Worm (Caenorhabditis elegans) whole organism, L1 larva: ENCODE data around the gene F26C11.1.

Experiments
- C04F5.9 ChIP-seq: sonication (generic microtip); optimal IDR thresholded peaks from 2 replicates; lab custom pipeline; 2016; ENCODE audit warnings: missing genetic modification characterization, missing compliant biosample characterization
- C16A3.4 ChIP-seq: fragments of 150-350 bp; optimal IDR thresholded peaks from 2 replicates; lab custom pipeline; 2014; ENCODE audit warnings: missing biosample characterization, missing genetic modification characterization
- Y116A8C.19 ChIP-seq: sonication (generic microtip); optimal IDR thresholded peaks from 2 replicates; lab custom pipeline; 2016; ENCODE audit warnings: missing compliant biosample characterization, missing genetic modification characterization, borderline replicate concordance
- alr-1 ChIP-seq: fragments of 200-800 bp; sonication (Bioruptor generic); optimal IDR thresholded peaks from 2 replicates; lab custom pipeline; 2018; ENCODE audit warnings: borderline replicate concordance, mild to moderate bottlenecking, missing genetic modification characterization, missing compliant biosample characterization
- ceh-63 ChIP-seq: fragments of 200-800 bp; sonication (Bioruptor generic); optimal IDR thresholded peaks from 2 replicates; lab custom pipeline; 2018; ENCODE audit warnings: mild to moderate bottlenecking, missing genetic modification characterization, missing compliant biosample characterization
- ceh-8 ChIP-seq: fragments of 200-800 bp; sonication (Bioruptor generic); optimal IDR thresholded peaks from 2 replicates; lab custom pipeline; 2018; ENCODE audit warnings: mild to moderate bottlenecking, missing genetic modification characterization, moderate library complexity, missing compliant biosample characterization
- dpl-1 ChIP-seq, 3 experiments: fragments of 150-350 bp in 2 of 3; sonication (generic microtip) in 1 of 3; optimal IDR thresholded peaks; 2 replicates each; lab custom pipeline; 2014 to 2017; ENCODE audit warnings: missing biosample characterization in 3 of 3, missing genetic modification characterization in 3 of 3, missing genetic modification reagents in 3 of 3
- dsc-1 ChIP-seq: sonication (generic microtip); optimal IDR thresholded peaks from 2 replicates; lab custom pipeline; 2016; ENCODE audit warnings: mild to moderate bottlenecking, missing genetic modification characterization, missing compliant biosample characterization
- efl-3 ChIP-seq: fragments of 200-800 bp; sonication (Bioruptor generic); optimal IDR thresholded peaks from 2 replicates; lab custom pipeline; 2018; ENCODE audit warnings: mild to moderate bottlenecking, missing genetic modification characterization, missing compliant biosample characterization
- egl-27 ChIP-seq, 2 experiments: fragments of 150-350 bp in 1 of 2; sonication (generic microtip); optimal IDR thresholded peaks; 3 replicates each; lab custom pipeline; 2017 to 2018; ENCODE audit warnings: missing biosample characterization in 2 of 2, missing genetic modification characterization in 2 of 2, missing genetic modification reagents in 2 of 2
- elt-3 ChIP-seq, 6 experiments: fragments of 150-350 bp in 1 of 6; sonication (generic microtip); optimal IDR thresholded peaks; 2 replicates each; lab custom pipeline; 2017 to 2018; ENCODE audit warnings: missing biosample characterization in 6 of 6, missing genetic modification characterization in 6 of 6, inconsistent platforms in 1 of 6
- ets-5 ChIP-seq: fragments of 200-800 bp; sonication (Bioruptor generic); IDR thresholded peaks from 2 replicates; pipeline ENCODE4 v1.3.6; 2022; ENCODE audit warnings: missing genetic modification characterization, missing compliant biosample characterization
- fkh-4 ChIP-seq: sonication (generic microtip); optimal IDR thresholded peaks from 2 replicates; lab custom pipeline; 2016; ENCODE audit warnings: missing compliant biosample characterization, missing genetic modification characterization, borderline replicate concordance
- fkh-8 ChIP-seq: sonication (generic microtip); optimal IDR thresholded peaks from 2 replicates; lab custom pipeline; 2016; ENCODE audit warnings: mild to moderate bottlenecking, missing genetic modification characterization, missing compliant biosample characterization
- fos-1 ChIP-seq: fragments of 150-350 bp; optimal IDR thresholded peaks from 2 replicates; lab custom pipeline; 2014; ENCODE audit warnings: missing biosample characterization, missing genetic modification characterization
- grh-1 ChIP-seq: fragments of 200-800 bp; sonication (Bioruptor generic); IDR thresholded peaks from 2 replicates; pipeline ENCODE4 v1.3.6; 2022; ENCODE audit warnings: missing genetic modification reagents, missing genetic modification characterization, missing compliant biosample characterization
- hlh-17 ChIP-seq: fragments of 200-800 bp; sonication (Bioruptor generic); optimal IDR thresholded peaks from 2 replicates; lab custom pipeline; 2018; ENCODE audit warnings: missing genetic modification characterization, mild to moderate bottlenecking, missing compliant biosample characterization, moderate library complexity, borderline replicate concordance
- hlh-4 ChIP-seq: sonication (generic microtip); optimal IDR thresholded peaks from 2 replicates; lab custom pipeline; 2016; ENCODE audit warnings: mild to moderate bottlenecking, missing genetic modification characterization, missing compliant biosample characterization
- hpl-2 ChIP-seq: fragments of 150-350 bp; optimal IDR thresholded peaks from 2 replicates; lab custom pipeline; 2014; ENCODE audit warnings: missing biosample characterization, missing genetic modification reagents, missing genetic modification characterization
- irx-1 ChIP-seq: sonication (generic microtip); optimal IDR thresholded peaks from 2 replicates; lab custom pipeline; 2016; ENCODE audit warnings: missing genetic modification characterization, missing compliant biosample characterization
- jun-1 ChIP-seq: fragments of 150-350 bp; optimal IDR thresholded peaks from 2 replicates; lab custom pipeline; 2014; ENCODE audit warnings: missing biosample characterization, missing genetic modification reagents, missing genetic modification characterization
- lin-13 ChIP-seq: fragments of 150-350 bp; optimal IDR thresholded peaks from 2 replicates; lab custom pipeline; 2014; ENCODE audit warnings: missing biosample characterization, missing genetic modification reagents, missing genetic modification characterization
- lin-15B ChIP-seq: fragments of 150-350 bp; sonication (generic microtip); optimal IDR thresholded peaks from 3 replicates; lab custom pipeline; 2014; ENCODE audit warnings: missing biosample characterization, missing genetic modification characterization
- lir-3 ChIP-seq: sonication (generic microtip); optimal IDR thresholded peaks from 2 replicates; lab custom pipeline; 2016; ENCODE audit warnings: mild to moderate bottlenecking, missing genetic modification characterization, moderate library complexity, missing compliant biosample characterization; ENCODE audit not compliant: poor library complexity
- mdl-1 ChIP-seq, 2 experiments: fragments of 150-350 bp; optimal IDR thresholded peaks; 2 replicates each; lab custom pipeline; 2014 to 2017; ENCODE audit warnings: missing biosample characterization in 2 of 2, missing genetic modification characterization in 2 of 2, inconsistent platforms in 1 of 2
- mep-1 ChIP-seq: fragments of 150-350 bp; optimal IDR thresholded peaks from 2 replicates; lab custom pipeline; 2014; ENCODE audit warnings: missing biosample characterization, missing genetic modification characterization
- nhr-11 ChIP-seq: fragments of 150-350 bp; optimal IDR thresholded peaks from 2 replicates; lab custom pipeline; 2014; ENCODE audit warnings: missing biosample characterization, missing genetic modification characterization
- nhr-19 ChIP-seq: fragments of 200-800 bp; sonication (Bioruptor generic); conservative IDR thresholded peaks from 2 replicates; pipeline ENCODE4 v1.3.6; 2022; ENCODE audit warnings: missing genetic modification characterization, missing compliant biosample characterization
- nhr-47 ChIP-seq: sonication (generic microtip); optimal IDR thresholded peaks from 2 replicates; lab custom pipeline; 2016; ENCODE audit warnings: mild to moderate bottlenecking, missing genetic modification characterization, moderate library complexity, missing compliant biosample characterization
- nhr-76 ChIP-seq: sonication (generic microtip); optimal IDR thresholded peaks from 2 replicates; lab custom pipeline; 2017; ENCODE audit warnings: missing biosample characterization, missing genetic modification characterization
- nhr-77 ChIP-seq: fragments of 150-350 bp; optimal IDR thresholded peaks from 2 replicates; lab custom pipeline; 2014; ENCODE audit warnings: missing biosample characterization, missing genetic modification characterization
- nhr-85 ChIP-seq: sonication (generic microtip); peaks from one replicate; lab custom pipeline; 2016; ENCODE audit warnings: missing genetic modification characterization, inconsistent platforms, missing compliant biosample characterization
- snpc-4 ChIP-seq: fragments of 150-350 bp; optimal IDR thresholded peaks from 2 replicates; lab custom pipeline; 2014; ENCODE audit warnings: missing biosample characterization, missing genetic modification characterization
- swsn-7 ChIP-seq: sonication (generic microtip); optimal IDR thresholded peaks from 2 replicates; lab custom pipeline; 2016; ENCODE audit warnings: missing genetic modification characterization, missing compliant biosample characterization
- tbx-2 ChIP-seq: sonication (generic microtip); optimal IDR thresholded peaks from 2 replicates; lab custom pipeline; 2016; ENCODE audit warnings: missing genetic modification characterization, missing compliant biosample characterization
- unc-130 ChIP-seq: fragments of 150-350 bp; optimal IDR thresholded peaks from 2 replicates; lab custom pipeline; 2017; ENCODE audit warnings: missing biosample characterization, missing genetic modification characterization, inconsistent platforms
- unc-62 ChIP-seq: fragments of 150-350 bp; optimal IDR thresholded peaks from 2 replicates; lab custom pipeline; 2014; ENCODE audit warnings: missing biosample characterization, missing genetic modification reagents, missing genetic modification characterization
- unc-86 ChIP-seq: sonication (generic microtip); optimal IDR thresholded peaks from 2 replicates; lab custom pipeline; 2016; ENCODE audit warnings: missing genetic modification characterization, missing compliant biosample characterization
- vab-15 ChIP-seq: sonication (generic microtip); optimal IDR thresholded peaks from 2 replicates; lab custom pipeline; 2017; ENCODE audit warnings: missing genotype, mild to moderate bottlenecking, missing genetic modification characterization, missing compliant biosample characterization
- zag-1 ChIP-seq: fragments of 150-350 bp; optimal IDR thresholded peaks from 2 replicates; lab custom pipeline; 2014; ENCODE audit warnings: missing biosample characterization, missing genetic modification characterization
- zip-4 ChIP-seq: fragments of 200-800 bp; sonication (Bioruptor generic); optimal IDR thresholded peaks from 2 replicates; lab custom pipeline; 2018; ENCODE audit warnings: mild to moderate bottlenecking, missing genetic modification characterization, moderate library complexity, missing compliant biosample characterization
- ztf-4 ChIP-seq: fragments of 150-350 bp; optimal IDR thresholded peaks from 2 replicates; lab custom pipeline; 2014; ENCODE audit warnings: missing biosample characterization, missing genetic modification characterization

F26C11.1 gene

ce11 chrII:9940430-9940829 is 45.9 kb downstream of the F26C11.1 start, which contains the start of gene ufd-3 (continued):
- peak in 5 of 6 experiments; percentile 8 to 95 (median 49) for TF ChIP-seq elt-3 (tag; optimal IDR thresholded peaks at IDR 0.05; lab: Kevin White, UChicago)
- peak; percentile 90 for TF ChIP-seq fkh-4 (tag; lab: Kevin White, UChicago)
- TF ChIP-seq ceh-63, result no peak
- peak; percentile 45 for TF ChIP-seq zip-4 (GFP tag; lab: Kevin White, UChicago)
- TF ChIP-seq snpc-4 (tag; lab: Kevin White, UChicago), result peak; percentile 78
- TF ChIP-seq ztf-4 (tag; lab: Kevin White, UChicago), result peak; percentile 47
- peak; percentile 93 for TF ChIP-seq unc-130 (tag; lab: Kevin White, UChicago)
- TF ChIP-seq mep-1 (tag; lab: Kevin White, UChicago), result peak; percentile 95
- TF ChIP-seq nhr-76 (tag; lab: Kevin White, UChicago), result no peak
- TF ChIP-seq fkh-8, result peak; percentile 86
- TF ChIP-seq lir-3, result peak; percentile 97
- TF ChIP-seq mdl-1 (tag; optimal IDR thresholded peaks at IDR 0.05; lab: Kevin White, UChicago), result peak in 1 of 2 experiments; percentile 78
- peak; percentile 80 for TF ChIP-seq Y116A8C.19 (tag; lab: Kevin White, UChicago)
- TF ChIP-seq swsn-7 (tag; lab: Kevin White, UChicago), result peak; percentile 91
- peak; percentile 93 for TF ChIP-seq nhr-47
- TF ChIP-seq nhr-19 (GFP tag; lab: Robert Waterston, UW), result peak; percentile 88
- no peak for TF ChIP-seq efl-3 (GFP tag; lab: Kevin White, UChicago)
- no peak for TF ChIP-seq ets-5 (GFP tag; lab: Robert Waterston, UW)
- peak; percentile 85 for TF ChIP-seq unc-86 (tag; lab: Kevin White, UChicago)
- peak; percentile 72; the same call in 1 of the 2 replicates for TF ChIP-seq grh-1 (GFP tag; lab: Robert Waterston, UW)
- peak; percentile 63 for TF ChIP-seq hlh-4 (tag; lab: Kevin White, UChicago)
- TF ChIP-seq lin-15B (tag; lab: Kevin White, UChicago), result peak; percentile 93
- peak; percentile 48 for TF ChIP-seq nhr-77 (tag; lab: Kevin White, UChicago)
- TF ChIP-seq irx-1, result peak; percentile 95
- peak; percentile 68 for TF ChIP-seq jun-1
- peak; percentile 73 for TF ChIP-seq fos-1 (tag; lab: Kevin White, UChicago)
- TF ChIP-seq egl-27 (tag; optimal IDR thresholded peaks at IDR 0.05; lab: Kevin White, UChicago), result no peak
- peak; percentile 15 for TF ChIP-seq zag-1
- TF ChIP-seq nhr-11 (tag; lab: Kevin White, UChicago), result peak; percentile 89
- no peak for TF ChIP-seq unc-62 (GFP tag; lab: Kevin White, UChicago)
- TF ChIP-seq alr-1 (tag; lab: Kevin White, UChicago), result no peak
- peak; percentile 85 for TF ChIP-seq vab-15
- TF ChIP-seq hpl-2 (GFP tag; lab: Kevin White, UChicago), result peak; percentile 12
- TF ChIP-seq dpl-1 (GFP tag; optimal IDR thresholded peaks at IDR 0.05; lab: Kevin White, UChicago), result peak; percentile 95 to 98 (median 97)
- peak; percentile 83 for TF ChIP-seq lin-13 (GFP tag; lab: Kevin White, UChicago)
- TF ChIP-seq, all 84 proteins: peak for 65

- no peak for TF ChIP-seq vab-15
- TF ChIP-seq nhr-85 (tag; lab: Kevin White, UChicago), result no peak
- TF ChIP-seq dsc-1 (tag; lab: Kevin White, UChicago), result no peak
- TF ChIP-seq ets-5 (GFP tag; lab: Robert Waterston, UW), result no peak
- TF ChIP-seq nhr-47, result no peak
- no peak for TF ChIP-seq irx-1
- no peak for TF ChIP-seq tbx-2 (tag; lab: Kevin White, UChicago)
Observed at ce11 chrII:9943246-9943645, 48.7 kb downstream of the F26C11.1 start.

DNA sequence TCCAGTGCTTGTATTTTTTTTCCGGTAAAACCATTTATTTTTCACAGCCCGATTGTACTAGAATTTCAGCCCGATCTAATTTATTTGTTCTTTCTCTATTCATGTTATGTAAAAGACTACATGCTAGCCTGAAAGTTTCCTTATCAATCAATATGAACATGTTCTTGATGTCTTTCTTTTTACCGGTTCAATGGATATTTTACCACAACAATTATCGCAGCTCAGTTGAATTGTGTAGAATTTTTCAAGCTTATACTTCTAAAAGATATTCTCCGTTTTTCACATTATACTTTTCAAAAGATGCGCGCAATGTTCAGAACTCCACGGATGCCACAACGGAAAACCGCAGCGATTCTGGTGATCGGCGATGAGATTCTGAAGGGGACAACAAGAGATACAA is 49.3 kb downstream of the F26C11.1 start, which contains the start of gene flad-1:
Gene flad-1, plus strand, starts transcription at position 301 of the 400 bp plus-strand sequence.
- no peak for TF ChIP-seq ceh-8 (GFP tag; lab: Kevin White, UChicago)
- no peak for TF ChIP-seq mep-1 (tag; lab: Kevin White, UChicago)
- no peak for TF ChIP-seq C16A3.4 (tag; lab: Kevin White, UChicago)
- TF ChIP-seq hpl-2 (GFP tag; lab: Kevin White, UChicago), result no peak
- no peak for TF ChIP-seq alr-1 (tag; lab: Kevin White, UChicago)
- no peak for TF ChIP-seq C04F5.9 (tag; lab: Kevin White, UChicago)
- no peak for TF ChIP-seq ztf-4 (tag; lab: Kevin White, UChicago)
- no peak for TF ChIP-seq hlh-17 (GFP tag; lab: Kevin White, UChicago)
